Fruit fly (Drosophila melanogaster): ENCODE measurements around the gene CG18731.

DNA sequence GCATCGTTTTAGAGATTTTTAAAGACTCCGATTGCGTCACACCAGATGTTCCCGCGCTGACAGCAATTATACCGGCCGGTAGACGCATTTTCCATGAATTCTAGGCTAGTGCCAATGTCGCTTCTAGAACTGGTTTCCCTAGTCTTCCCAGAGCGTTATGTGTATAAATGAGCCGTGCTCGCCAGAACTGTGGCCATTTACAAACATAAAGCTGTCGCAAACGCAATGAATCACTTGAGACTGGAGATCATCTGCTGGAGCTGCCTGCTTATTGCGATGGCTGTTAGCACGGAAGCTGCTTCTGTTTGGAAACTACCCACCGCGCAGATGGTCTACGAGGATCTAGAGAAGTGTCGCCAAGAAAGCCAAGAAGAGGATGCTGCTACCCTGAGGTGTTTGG is 10.5 kb upstream of the CG18731 start, which contains the start of gene Obp99d:
- TF ChIP-seq ttk (optimal IDR thresholded peaks at IDR 0.05) (no peak), Sin3A (optimal IDR thresholded peaks at IDR 0.05) (no peak), insv (optimal IDR thresholded peaks at IDR 0.05) (no peak), h (optimal IDR thresholded peaks at IDR 0.05) (no peak)

Data from Kc167 (cell line).